Worm (Caenorhabditis elegans) whole organism, L1 larva: ENCODE measurements around the gene elf-1.

Experiments
- C04F5.9 ChIP-seq: sonication (generic microtip); optimal IDR thresholded peaks from 2 replicates; lab custom pipeline; 2016; ENCODE audit warnings: missing genetic modification characterization, missing compliant biosample characterization
- C16A3.4 ChIP-seq: fragments of 150-350 bp; optimal IDR thresholded peaks from 2 replicates; lab custom pipeline; 2014; ENCODE audit warnings: missing biosample characterization, missing genetic modification characterization
- F16B12.6 ChIP-seq: fragments of 150-350 bp; optimal IDR thresholded peaks from 2 replicates; lab custom pipeline; 2014; ENCODE audit warnings: missing biosample characterization, missing genetic modification characterization
- aha-1 ChIP-seq: fragments of 150-350 bp; optimal IDR thresholded peaks from 2 replicates; lab custom pipeline; 2014; ENCODE audit warnings: missing biosample characterization, missing genetic modification characterization
- alr-1 ChIP-seq: fragments of 200-800 bp; sonication (Bioruptor generic); optimal IDR thresholded peaks from 2 replicates; lab custom pipeline; 2018; ENCODE audit warnings: borderline replicate concordance, mild to moderate bottlenecking, missing genetic modification characterization, missing compliant biosample characterization
- blmp-1 ChIP-seq: fragments of 150-350 bp; optimal IDR thresholded peaks from 2 replicates; lab custom pipeline; 2014; ENCODE audit warnings: missing biosample characterization, missing genetic modification characterization
- ceh-8 ChIP-seq: fragments of 200-800 bp; sonication (Bioruptor generic); optimal IDR thresholded peaks from 2 replicates; lab custom pipeline; 2018; ENCODE audit warnings: mild to moderate bottlenecking, missing genetic modification characterization, moderate library complexity, missing compliant biosample characterization
- ceh-82 ChIP-seq, 3 experiments: fragments of 150-350 bp in 1 of 3; sonication (generic microtip) in 2 of 3; optimal IDR thresholded peaks; 2 replicates each; lab custom pipeline; 2014 to 2017; ENCODE audit warnings: missing biosample characterization in 3 of 3, missing genetic modification characterization in 3 of 3
- ces-1 ChIP-seq: fragments of 150-350 bp; optimal IDR thresholded peaks from 2 replicates; lab custom pipeline; 2014; ENCODE audit warnings: missing biosample characterization, missing genetic modification reagents, missing genetic modification characterization
- dsc-1 ChIP-seq: sonication (generic microtip); optimal IDR thresholded peaks from 2 replicates; lab custom pipeline; 2016; ENCODE audit warnings: mild to moderate bottlenecking, missing genetic modification characterization, missing compliant biosample characterization
- efl-1 ChIP-seq, 4 experiments: fragments of 150-350 bp; optimal IDR thresholded peaks in 3 of 4; peaks in 1 of 4; 1 replicate in 1 of 4; 2 replicates in 3 of 4; lab custom pipeline; 2014; ENCODE audit warnings: missing biosample characterization in 2 of 4, missing genetic modification characterization in 2 of 4, missing genetic modification reagents in 2 of 4
- efl-3 ChIP-seq: fragments of 200-800 bp; sonication (Bioruptor generic); optimal IDR thresholded peaks from 2 replicates; lab custom pipeline; 2018; ENCODE audit warnings: mild to moderate bottlenecking, missing genetic modification characterization, missing compliant biosample characterization
- egl-27 ChIP-seq, 2 experiments: fragments of 150-350 bp in 1 of 2; sonication (generic microtip); optimal IDR thresholded peaks; 3 replicates each; lab custom pipeline; 2017 to 2018; ENCODE audit warnings: missing biosample characterization in 2 of 2, missing genetic modification characterization in 2 of 2, missing genetic modification reagents in 2 of 2
- ets-5 ChIP-seq: fragments of 200-800 bp; sonication (Bioruptor generic); IDR thresholded peaks from 2 replicates; pipeline ENCODE4 v1.3.6; 2022; ENCODE audit warnings: missing genetic modification characterization, missing compliant biosample characterization
- fkh-10 ChIP-seq: sonication (generic microtip); optimal IDR thresholded peaks from 2 replicates; lab custom pipeline; 2017; ENCODE audit warnings: missing biosample characterization, missing genetic modification reagents, missing genetic modification characterization
- fos-1 ChIP-seq: fragments of 150-350 bp; optimal IDR thresholded peaks from 2 replicates; lab custom pipeline; 2014; ENCODE audit warnings: missing biosample characterization, missing genetic modification characterization
- grh-1 ChIP-seq: fragments of 200-800 bp; sonication (Bioruptor generic); IDR thresholded peaks from 2 replicates; pipeline ENCODE4 v1.3.6; 2022; ENCODE audit warnings: missing genetic modification reagents, missing genetic modification characterization, missing compliant biosample characterization
- hlh-17 ChIP-seq: fragments of 200-800 bp; sonication (Bioruptor generic); optimal IDR thresholded peaks from 2 replicates; lab custom pipeline; 2018; ENCODE audit warnings: missing genetic modification characterization, mild to moderate bottlenecking, missing compliant biosample characterization, moderate library complexity, borderline replicate concordance
- hlh-4 ChIP-seq: sonication (generic microtip); optimal IDR thresholded peaks from 2 replicates; lab custom pipeline; 2016; ENCODE audit warnings: mild to moderate bottlenecking, missing genetic modification characterization, missing compliant biosample characterization
- hpl-2 ChIP-seq: fragments of 150-350 bp; optimal IDR thresholded peaks from 2 replicates; lab custom pipeline; 2014; ENCODE audit warnings: missing biosample characterization, missing genetic modification reagents, missing genetic modification characterization
- isw-1 ChIP-seq: fragments of 200-800 bp; sonication (Bioruptor generic); IDR thresholded peaks from 2 replicates; pipeline ENCODE4 v1.3.6; 2022; ENCODE audit warnings: missing genetic modification characterization, missing compliant biosample characterization
- lin-13 ChIP-seq: fragments of 150-350 bp; optimal IDR thresholded peaks from 2 replicates; lab custom pipeline; 2014; ENCODE audit warnings: missing biosample characterization, missing genetic modification reagents, missing genetic modification characterization
- lin-14 ChIP-seq: fragments of 200-800 bp; sonication (Bioruptor generic); optimal IDR thresholded peaks from 2 replicates; lab custom pipeline; 2018; ENCODE audit warnings: mild to moderate bottlenecking, missing genetic modification characterization, moderate library complexity, missing compliant biosample characterization
- lin-15B ChIP-seq: fragments of 150-350 bp; sonication (generic microtip); optimal IDR thresholded peaks from 3 replicates; lab custom pipeline; 2014; ENCODE audit warnings: missing biosample characterization, missing genetic modification characterization
- lin-35 ChIP-seq, 2 experiments: fragments of 150-350 bp; optimal IDR thresholded peaks; 2 replicates each; lab custom pipeline; 2014; ENCODE audit warnings: missing biosample characterization in 2 of 2, missing genetic modification characterization in 2 of 2, missing genetic modification reagents in 2 of 2
- lsy-2 ChIP-seq, 2 experiments: fragments of 150-350 bp; optimal IDR thresholded peaks; 2 replicates each; lab custom pipeline; 2014; ENCODE audit warnings: missing biosample characterization in 2 of 2, missing genetic modification characterization in 2 of 2
- mab-9 ChIP-seq: fragments of 200-800 bp; sonication (Bioruptor generic); IDR thresholded peaks from 2 replicates; pipeline ENCODE4 v1.3.6; 2022; ENCODE audit warnings: missing genetic modification reagents, missing genetic modification characterization, missing compliant biosample characterization
- mep-1 ChIP-seq: fragments of 150-350 bp; optimal IDR thresholded peaks from 2 replicates; lab custom pipeline; 2014; ENCODE audit warnings: missing biosample characterization, missing genetic modification characterization
- nhr-12 ChIP-seq: sonication (generic microtip); optimal IDR thresholded peaks from 2 replicates; lab custom pipeline; 2017; ENCODE audit warnings: missing biosample characterization, missing genetic modification characterization
- nhr-19 ChIP-seq: fragments of 200-800 bp; sonication (Bioruptor generic); conservative IDR thresholded peaks from 2 replicates; pipeline ENCODE4 v1.3.6; 2022; ENCODE audit warnings: missing genetic modification characterization, missing compliant biosample characterization
- nhr-20 ChIP-seq: sonication (generic microtip); optimal IDR thresholded peaks from 2 replicates; lab custom pipeline; 2016; ENCODE audit warnings: mild to moderate bottlenecking, missing genetic modification characterization, missing compliant biosample characterization
- nhr-237 ChIP-seq: fragments of 150-350 bp; optimal IDR thresholded peaks from 2 replicates; lab custom pipeline; 2014; ENCODE audit warnings: missing biosample characterization, missing genetic modification characterization
- nhr-71 ChIP-seq: sonication (generic microtip); optimal IDR thresholded peaks from 2 replicates; lab custom pipeline; 2016; ENCODE audit warnings: mild to moderate bottlenecking, missing genetic modification characterization, moderate library complexity, missing compliant biosample characterization
- nhr-76 ChIP-seq: sonication (generic microtip); optimal IDR thresholded peaks from 2 replicates; lab custom pipeline; 2017; ENCODE audit warnings: missing biosample characterization, missing genetic modification characterization
- nhr-85 ChIP-seq: sonication (generic microtip); peaks from one replicate; lab custom pipeline; 2016; ENCODE audit warnings: missing genetic modification characterization, inconsistent platforms, missing compliant biosample characterization
- rnt-1 ChIP-seq: sonication (generic microtip); optimal IDR thresholded peaks from 2 replicates; lab custom pipeline; 2016; ENCODE audit warnings: mild to moderate bottlenecking, missing genetic modification characterization, moderate library complexity, missing compliant biosample characterization
- snu-23 ChIP-seq: sonication (generic microtip); optimal IDR thresholded peaks from 2 replicates; lab custom pipeline; 2016; ENCODE audit warnings: missing genetic modification characterization, missing compliant biosample characterization
- sox-4 ChIP-seq: sonication (generic microtip); optimal IDR thresholded peaks from 2 replicates; lab custom pipeline; 2016; ENCODE audit warnings: missing genetic modification characterization, missing compliant biosample characterization
- unc-130 ChIP-seq: fragments of 150-350 bp; optimal IDR thresholded peaks from 2 replicates; lab custom pipeline; 2017; ENCODE audit warnings: missing biosample characterization, missing genetic modification characterization, inconsistent platforms
- unc-30 ChIP-seq: sonication (generic microtip); optimal IDR thresholded peaks from 2 replicates; lab custom pipeline; 2017; ENCODE audit warnings: missing biosample characterization, missing genetic modification characterization
- unc-62 ChIP-seq: fragments of 150-350 bp; optimal IDR thresholded peaks from 2 replicates; lab custom pipeline; 2014; ENCODE audit warnings: missing biosample characterization, missing genetic modification reagents, missing genetic modification characterization
- zag-1 ChIP-seq: fragments of 150-350 bp; optimal IDR thresholded peaks from 2 replicates; lab custom pipeline; 2014; ENCODE audit warnings: missing biosample characterization, missing genetic modification characterization
- ztf-4 ChIP-seq: fragments of 150-350 bp; optimal IDR thresholded peaks from 2 replicates; lab custom pipeline; 2014; ENCODE audit warnings: missing biosample characterization, missing genetic modification characterization

elf-1 gene

DNA sequence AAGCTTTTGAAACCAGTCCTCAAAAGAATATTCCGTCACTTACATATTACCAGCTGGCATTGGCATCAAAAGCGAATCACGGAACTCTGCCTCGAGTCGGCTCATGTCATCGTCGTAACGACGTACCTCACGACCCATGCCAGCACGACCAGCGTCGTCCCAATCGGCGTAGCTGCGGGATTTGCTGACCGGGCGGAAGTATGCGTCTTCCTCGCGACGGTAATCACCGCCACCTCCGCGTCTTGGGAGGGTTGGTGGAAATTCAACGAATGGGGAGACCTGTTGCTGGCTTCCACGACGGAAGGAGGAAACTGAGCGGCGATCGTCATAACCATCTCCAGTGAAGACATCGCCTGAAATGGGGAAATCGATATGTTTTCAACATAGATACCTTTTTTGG, 39.1 kb downstream of the elf-1 start:
- no peak for TF ChIP-seq C16A3.4 (tag; lab: Kevin White, UChicago)
- peak; percentile 70 for TF ChIP-seq nhr-85

DNA sequence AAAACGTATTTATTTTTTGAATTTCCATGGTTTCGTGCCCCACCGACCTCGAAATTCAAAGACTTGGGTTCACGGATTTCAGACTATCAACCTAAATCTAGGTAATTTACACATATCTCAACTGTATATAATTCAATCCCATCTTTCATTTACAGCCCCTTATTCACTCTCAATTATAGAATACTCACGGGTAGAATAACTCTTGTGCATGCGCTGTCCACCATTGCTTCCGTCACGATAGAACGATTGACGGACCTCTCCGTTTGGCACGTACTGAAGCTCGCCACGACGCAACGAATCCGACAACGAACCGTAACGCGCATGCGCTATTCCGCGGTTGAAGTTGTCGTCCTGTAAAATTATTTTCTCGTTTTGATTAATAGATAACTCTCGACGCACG, 39.7 kb downstream of the elf-1 start:
- TF ChIP-seq alr-1 (tag; lab: Kevin White, UChicago) = no peak
- no peak for TF ChIP-seq nhr-71 (tag; lab: Kevin White, UChicago)
- TF ChIP-seq efl-1 (optimal IDR thresholded peaks at IDR 0.05; lab: Kevin White, UChicago) = no peak
- peak in 1 of 2 experiments; percentile 4 for TF ChIP-seq efl-1 (GFP tag; optimal IDR thresholded peaks at IDR 0.05 in 1 of 2; lab: Kevin White, UChicago)
- TF ChIP-seq sox-4 (tag; lab: Kevin White, UChicago) = no peak

DNA sequence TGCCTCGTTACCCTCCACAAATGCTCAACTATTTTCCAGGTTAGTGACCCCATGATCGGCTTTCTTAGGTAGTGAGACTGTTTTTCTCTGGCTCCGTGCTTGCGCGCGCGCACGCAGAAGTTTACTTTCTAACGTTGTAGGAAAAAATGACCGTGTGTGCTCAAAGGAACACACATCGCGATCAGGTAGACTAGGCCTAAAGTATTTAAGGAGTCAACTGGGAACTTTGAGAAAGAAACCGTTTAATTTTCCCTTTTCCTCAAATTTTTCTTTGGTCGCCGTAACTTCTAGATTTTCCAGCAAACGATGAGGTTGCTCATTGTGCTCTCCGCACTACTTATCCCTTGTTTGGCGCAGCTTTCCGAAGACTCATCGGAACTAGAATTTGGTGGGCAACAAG, 51.4 kb downstream of the elf-1 start, which contains the start of gene idpp-1:
idpp-1 (plus strand) TSS at position 301 of the 400 bp plus-strand sequence.
- TF ChIP-seq F16B12.6 (tag; lab: Kevin White, UChicago) (no peak), lin-14 (GFP tag; lab: Kevin White, UChicago) (no peak), efl-1 (optimal IDR thresholded peaks at IDR 0.05; lab: Kevin White, UChicago) (no peak), efl-1 (GFP tag; optimal IDR thresholded peaks at IDR 0.05 in 1 of 2; lab: Kevin White, UChicago) (no peak), efl-3 (GFP tag; lab: Kevin White, UChicago) (no peak), unc-30 (tag; lab: Kevin White, UChicago) (no peak), fos-1 (tag; lab: Kevin White, UChicago) (no peak), hpl-2 (GFP tag; lab: Kevin White, UChicago) (no peak), blmp-1 (no peak), aha-1 (no peak), ceh-82 (tag; optimal IDR thresholded peaks at IDR 0.05; lab: Kevin White, UChicago) (no peak), zag-1 (tag; lab: Kevin White, UChicago) (no peak), nhr-20 (no peak), fkh-10 (no peak), mep-1 (no peak), mab-9 (GFP tag; lab: Robert Waterston, UW) (no peak), isw-1 (GFP tag; lab: Robert Waterston, UW) (no peak), egl-27 (tag; optimal IDR thresholded peaks at IDR 0.05; lab: Kevin White, UChicago) (no peak), ceh-8 (GFP tag; lab: Kevin White, UChicago) (no peak), ztf-4 (tag; lab: Kevin White, UChicago) (no peak)
- TF ChIP-seq, all 84 proteins: peak for 0

DNA sequence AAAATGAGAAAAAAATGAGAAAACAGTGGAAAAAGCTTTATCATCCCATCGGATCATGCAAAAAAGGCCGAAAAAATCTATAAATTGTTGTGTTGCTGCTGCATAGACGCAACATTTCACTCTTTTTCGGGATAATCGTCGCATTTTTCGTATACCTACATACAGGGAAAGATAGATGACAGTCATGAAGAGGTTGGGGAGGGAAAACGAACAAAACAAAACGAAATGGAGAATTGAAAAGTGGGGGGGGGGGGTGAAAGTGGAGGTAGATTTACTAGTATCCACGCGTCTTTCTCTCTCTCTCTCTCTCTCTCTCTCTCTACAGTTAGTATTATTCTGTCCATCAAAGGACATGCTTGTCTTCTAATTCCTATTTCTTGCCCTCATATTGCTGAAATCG, 55.5 kb downstream of the elf-1 start:
- TF ChIP-seq rnt-1 (tag; lab: Kevin White, UChicago) (no peak), blmp-1 (peak; percentile 95), ets-5 (no peak), lin-14 (GFP tag; lab: Kevin White, UChicago) (peak; percentile 17), nhr-71 (tag; lab: Kevin White, UChicago) (no peak), ces-1 (GFP tag; lab: Kevin White, UChicago) (no peak), ceh-82 (tag; optimal IDR thresholded peaks at IDR 0.05; lab: Kevin White, UChicago) (no peak), nhr-19 (GFP tag; lab: Robert Waterston, UW) (no peak)

DNA sequence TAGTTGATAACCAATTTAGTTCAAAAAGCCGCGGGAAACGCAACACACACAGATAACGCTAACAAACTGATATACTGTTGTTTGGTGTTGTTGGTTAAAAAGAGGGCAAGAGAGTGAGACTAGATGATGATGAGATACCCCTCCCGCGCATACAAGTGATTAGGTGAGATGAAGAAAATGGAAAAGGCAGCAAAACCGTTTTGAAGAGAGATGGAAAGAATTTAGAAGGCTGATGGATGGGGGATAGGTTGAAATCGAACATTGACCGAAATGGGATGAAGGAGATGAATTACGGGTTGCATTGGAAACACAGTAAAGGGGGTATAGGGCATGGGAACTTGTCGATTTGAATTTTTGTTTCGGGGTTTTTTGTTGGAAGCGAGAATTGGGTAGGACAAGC, 59.8 kb downstream of the elf-1 start:
- no peak for TF ChIP-seq unc-62 (GFP tag; lab: Kevin White, UChicago)
- no peak for TF ChIP-seq sox-4 (tag; lab: Kevin White, UChicago)
- TF ChIP-seq C04F5.9 (tag; lab: Kevin White, UChicago) = no peak
- TF ChIP-seq nhr-237 (tag; lab: Kevin White, UChicago) = no peak
- TF ChIP-seq blmp-1 = peak; percentile 88
- TF ChIP-seq lin-35 (GFP tag; optimal IDR thresholded peaks at IDR 0.05; lab: Kevin White, UChicago) = no peak
- TF ChIP-seq lin-15B (tag; lab: Kevin White, UChicago) = no peak
- no peak for TF ChIP-seq unc-30 (tag; lab: Kevin White, UChicago)
- no peak for TF ChIP-seq unc-130 (tag; lab: Kevin White, UChicago)
- TF ChIP-seq fkh-10 = no peak
- no peak for TF ChIP-seq lin-13 (GFP tag; lab: Kevin White, UChicago)
- TF ChIP-seq nhr-85 = peak; percentile 2
- TF ChIP-seq hlh-17 (GFP tag; lab: Kevin White, UChicago) = no peak
- peak; percentile 34 for TF ChIP-seq lin-14 (GFP tag; lab: Kevin White, UChicago)
- TF ChIP-seq zag-1 (tag; lab: Kevin White, UChicago) = no peak
- TF ChIP-seq snu-23 (GFP tag; lab: Kevin White, UChicago) = peak; percentile 18
- TF ChIP-seq efl-1 (optimal IDR thresholded peaks at IDR 0.05; lab: Kevin White, UChicago) = no peak
- TF ChIP-seq efl-1 (GFP tag; optimal IDR thresholded peaks at IDR 0.05 in 1 of 2; lab: Kevin White, UChicago) = no peak
- TF ChIP-seq nhr-76 = no peak
- TF ChIP-seq nhr-19 (GFP tag; lab: Robert Waterston, UW) = no peak
- TF ChIP-seq nhr-12 (tag; lab: Kevin White, UChicago) = no peak
- no peak for TF ChIP-seq dsc-1
- TF ChIP-seq hlh-4 (tag; lab: Kevin White, UChicago) = no peak
- no peak for TF ChIP-seq lsy-2 (tag; optimal IDR thresholded peaks at IDR 0.05; lab: Kevin White, UChicago)
- TF ChIP-seq grh-1 (GFP tag; lab: Robert Waterston, UW) = no peak
- no peak for TF ChIP-seq nhr-20
